Fruit fly (Drosophila melanogaster) whole organism: ENCODE data around the gene PhKgamma.

Experiments
- CG8478 ChIP-seq: fragments of >200 bp; optimal IDR thresholded peaks from 2 replicates; lab custom pipeline; 2018; ENCODE audit warnings: inconsistent platforms
- Dll ChIP-seq: fragments of >200 bp; optimal IDR thresholded peaks from 2 replicates; lab custom pipeline; 2017
- EcR ChIP-seq, 2 experiments: fragments of >200 bp; optimal IDR thresholded peaks; 2 replicates each; lab custom pipeline; 2017; ENCODE audit warnings: missing biosample characterization in 2 of 2, missing genetic modification characterization in 2 of 2, missing genetic modification reagents in 2 of 2
- pan ChIP-seq: fragments of >200 bp; optimal IDR thresholded peaks from 2 replicates; lab custom pipeline; 2017
- psq ChIP-seq: fragments of >200 bp; optimal IDR thresholded peaks from 2 replicates; lab custom pipeline; 2017
- usp ChIP-seq: fragments of >200 bp; optimal IDR thresholded peaks from 2 replicates; lab custom pipeline; 2017; ENCODE audit warnings: missing biosample characterization, missing genetic modification characterization, mixed read lengths

DNA sequence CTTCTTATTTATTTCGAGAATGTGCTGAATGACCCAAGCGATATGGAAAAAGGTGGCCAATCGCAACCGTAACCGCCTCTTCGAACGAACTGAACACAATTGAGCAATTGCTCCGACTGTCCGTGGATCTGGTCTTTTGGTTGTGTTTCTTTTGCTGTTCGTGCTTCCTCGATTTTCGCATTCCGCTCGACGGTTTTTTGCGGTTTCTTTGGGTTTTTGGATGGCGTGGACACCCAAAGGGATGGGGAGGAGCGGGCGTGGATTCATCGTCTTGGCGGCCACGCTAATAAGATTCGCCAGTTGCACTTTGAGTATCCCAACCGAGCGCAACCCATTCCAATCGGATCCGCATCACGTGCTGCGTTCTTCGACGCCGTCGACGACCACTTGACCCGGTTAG is 37.7 kb downstream of the PhKgamma start, which contains the start of gene inaF-B:
- TF ChIP-seq usp = no peak
- TF ChIP-seq CG8478 = no peak
- TF ChIP-seq psq (lab: Kevin White, UChicago) = no peak
- no peak for TF ChIP-seq pan (lab: Kevin White, UChicago)
- no peak for TF ChIP-seq EcR (GFP tag; optimal IDR thresholded peaks at IDR 0.05; lab: Kevin White, UChicago)
- TF ChIP-seq Dll = no peak
